Fruit fly (Drosophila melanogaster) Kc167 (cell line): Measurements from ENCODE around the gene CG14341.

ENCODE experiments used
- Myc ChIP-seq: fragments of >200 bp; optimal IDR thresholded peaks from 2 replicates; lab custom pipeline; 2017; ENCODE audit warnings: missing external identifiers
- Sin3A ChIP-seq: fragments of >200 bp; optimal IDR thresholded peaks from 2 replicates; lab custom pipeline; 2018; ENCODE audit warnings: missing external identifiers
- insv ChIP-seq: fragments of >200 bp; optimal IDR thresholded peaks from 3 replicates; lab custom pipeline; 2018; ENCODE audit warnings: missing external identifiers
- psq ChIP-seq: fragments of >200 bp; optimal IDR thresholded peaks from 2 replicates; lab custom pipeline; 2017; ENCODE audit warnings: missing external identifiers
- ttk ChIP-seq: sonication (Bioruptor generic); optimal IDR thresholded peaks from 2 replicates; lab custom pipeline; 2017; ENCODE audit warnings: missing external identifiers

DNA sequence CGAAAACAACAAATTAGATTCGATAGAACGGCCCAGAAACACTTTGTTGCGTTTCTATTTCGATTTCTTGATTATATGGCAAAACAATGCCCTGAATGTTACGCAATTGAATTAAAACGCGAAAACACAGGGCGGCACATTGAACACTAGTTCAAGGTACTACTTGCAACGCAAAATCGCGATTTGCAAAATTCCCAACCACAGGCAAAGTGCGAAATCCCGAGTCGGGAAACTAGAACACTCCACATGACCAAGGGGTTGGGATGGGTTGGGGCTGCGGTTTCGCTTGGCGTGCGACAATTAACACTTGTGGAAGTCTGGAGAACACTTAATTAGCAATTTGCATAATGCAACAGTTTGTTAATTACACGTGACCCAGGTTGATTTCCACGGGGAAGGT lies 42.0 kb upstream of the CG14341 start:
- no peak for TF ChIP-seq psq (lab: Kevin White, UChicago)
- no peak for TF ChIP-seq Sin3A
- no peak for TF ChIP-seq Myc (lab: Kevin White, UChicago)
- no peak for TF ChIP-seq insv (lab: Kevin White, UChicago)
- no peak for TF ChIP-seq ttk (lab: Kevin White, UChicago)
